Worm (Caenorhabditis elegans): ENCODE data around the gene mut-15.
A peak's percentile ranks its signal among the peaks of the same experiment; 100 is the strongest.

The mut-15 gene

DNA sequence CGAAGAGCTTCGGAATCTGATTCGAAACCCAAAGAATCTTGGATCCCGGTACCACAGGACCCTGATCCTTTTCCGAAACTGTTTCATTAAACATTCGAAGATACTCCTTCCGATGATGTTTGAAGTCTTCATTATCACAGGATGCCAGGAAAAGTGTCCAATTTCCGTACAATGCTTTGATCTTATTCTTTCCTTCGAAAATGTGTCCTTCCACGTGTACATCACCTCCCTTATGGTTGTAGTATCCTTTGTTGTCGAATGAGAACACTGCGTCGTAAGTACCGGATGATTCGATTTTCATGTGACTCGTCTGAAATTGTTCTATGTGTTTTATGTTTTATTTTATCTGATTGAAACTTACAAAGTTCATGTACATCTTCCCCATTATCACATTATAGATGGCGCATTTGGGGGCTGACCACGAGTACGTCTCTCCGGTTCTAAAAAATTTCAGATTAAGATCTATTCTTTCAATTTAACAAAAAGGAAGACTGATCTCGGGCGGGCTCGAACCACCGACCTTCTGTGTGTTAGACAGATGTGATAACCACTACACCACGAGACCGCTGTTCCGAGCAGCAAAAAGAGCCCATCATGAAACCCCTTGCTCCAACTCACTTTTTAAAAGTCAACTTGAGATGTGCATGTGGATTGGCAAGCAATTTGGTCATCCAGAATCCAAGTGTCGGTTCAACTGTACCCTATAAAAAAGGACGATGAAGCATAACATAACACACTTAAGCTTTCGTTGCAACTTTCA is 10.4 kb downstream of the mut-15 start (continued):
- TF ChIP-seq nhr-11 (tag; optimal IDR thresholded peaks at IDR 0.05), result no peak
- no peak for TF ChIP-seq nhr-28 (tag; optimal IDR thresholded peaks at IDR 0.05)
- TF ChIP-seq F37D6.2 (tag; optimal IDR thresholded peaks at IDR 0.05), result no peak
- TF ChIP-seq ceh-20 (GFP tag; IDR thresholded peaks at IDR 0.05), result no peak
- TF ChIP-seq lin-13 (GFP tag; optimal IDR thresholded peaks at IDR 0.05), result no peak
- no peak for TF ChIP-seq aly-2 (tag; optimal IDR thresholded peaks at IDR 0.05)
- peak; percentile 40; the same call in 1 of the 2 replicates for TF ChIP-seq T26A8.4 (GFP tag; IDR thresholded peaks at IDR 0.05)
- TF ChIP-seq nhr-102 (tag; optimal IDR thresholded peaks at IDR 0.05), result no peak
- TF ChIP-seq T20F7.1 (GFP tag; optimal IDR thresholded peaks at IDR 0.05), result peak; percentile 17
- peak; percentile 26 for TF ChIP-seq mes-2 (tag; optimal IDR thresholded peaks at IDR 0.05; ENCODE audit: poor library complexity, severe bottlenecking)
- TF ChIP-seq dmd-8 (GFP tag; IDR thresholded peaks at IDR 0.05), result peak; percentile 41; the same call in 1 of the 2 replicates
- TF ChIP-seq nhr-48 (tag; optimal IDR thresholded peaks at IDR 0.05), result peak; percentile 40
- peak; percentile 66 for TF ChIP-seq lin-38 (GFP tag; IDR thresholded peaks at IDR 0.05)
- TF ChIP-seq mep-1 (tag; optimal IDR thresholded peaks at IDR 0.05), result no peak
- no peak for TF ChIP-seq F10B5.3 (tag; optimal IDR thresholded peaks at IDR 0.05)
- no peak for TF ChIP-seq Y75B8A.6 (GFP tag; IDR thresholded peaks at IDR 0.05)

DNA sequence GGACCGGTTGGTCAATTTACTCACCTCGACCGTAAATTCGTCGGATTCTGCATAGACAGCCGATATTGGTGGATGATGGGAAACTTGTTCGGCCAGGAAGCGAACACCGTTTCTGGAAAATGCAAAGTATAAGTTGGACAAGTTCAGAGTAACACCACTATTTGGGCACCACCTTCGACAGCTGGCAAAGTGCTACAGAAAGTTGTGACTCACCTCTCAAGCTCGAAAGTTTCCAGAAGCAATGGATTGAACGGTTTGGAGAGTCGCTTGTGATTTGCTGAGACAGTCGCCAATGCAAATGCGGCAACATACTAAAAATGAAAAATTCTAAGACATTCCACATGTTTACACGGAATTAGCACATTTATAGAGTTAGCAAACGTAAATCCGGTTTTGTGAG is 11.0 kb downstream of the mut-15 start:
- TF ChIP-seq lin-13 (GFP tag; optimal IDR thresholded peaks at IDR 0.05) (no peak), aha-1 (tag) (peak; percentile 90)

- TF ChIP-seq hlh-30 (tag; optimal IDR thresholded peaks at IDR 0.05; ENCODE audit: insufficient read depth) (no peak), mdt-29 (GFP tag; IDR thresholded peaks at IDR 0.05) (no peak), hmg-1.1 (GFP tag; IDR thresholded peaks at IDR 0.05) (no peak), daf-8 (GFP tag; IDR thresholded peaks at IDR 0.05) (no peak), dmd-8 (GFP tag; IDR thresholded peaks at IDR 0.05) (no peak), lin-29 (GFP tag; IDR thresholded peaks at IDR 0.05) (no peak), lin-38 (GFP tag; IDR thresholded peaks at IDR 0.05) (no peak), T26A8.4 (GFP tag; IDR thresholded peaks at IDR 0.05) (no peak), snpc-4 (tag; optimal IDR thresholded peaks at IDR 0.05) (no peak), php-3 (GFP tag; IDR thresholded peaks at IDR 0.05) (no peak), aly-2 (tag; optimal IDR thresholded peaks at IDR 0.05) (no peak), ctbp-1 (GFP tag; IDR thresholded peaks at IDR 0.05) (no peak), dmd-9 (GFP tag; IDR thresholded peaks at IDR 0.05) (no peak), ceh-20 (GFP tag; IDR thresholded peaks at IDR 0.05) (no peak), unc-39 (tag; optimal IDR thresholded peaks at IDR 0.05) (no peak)
Measured at ce11 chrV:15014164-15014563, 11.8 kb downstream of the mut-15 start, which contains the start of gene obr-2. Gene obr-2 (minus strand): TSS chrV:15014264.

DNA sequence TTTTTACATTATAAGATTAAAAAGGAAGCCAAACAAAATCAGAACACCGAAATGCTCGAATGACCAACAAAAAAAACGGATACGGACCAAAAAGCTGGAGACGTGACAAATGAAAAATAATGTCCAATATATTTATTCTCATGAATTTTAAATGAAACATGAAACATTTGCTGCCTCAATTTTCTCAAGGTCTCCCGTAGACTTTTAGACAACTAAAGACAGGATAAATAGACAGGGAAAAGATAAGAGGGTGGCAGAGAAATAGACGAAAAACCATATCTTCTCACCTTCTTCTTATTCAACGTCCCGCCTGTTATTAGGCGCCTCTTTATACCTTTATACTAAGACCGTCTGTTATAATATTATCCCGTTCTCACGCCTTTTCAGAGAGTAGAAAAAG is 13.5 kb downstream of the mut-15 start:
- TF ChIP-seq nhr-237 (tag; optimal IDR thresholded peaks at IDR 0.05) (no peak), aha-1 (tag) (peak; percentile 83), skn-1 (tag; optimal IDR thresholded peaks at IDR 0.05) (no peak), hif-1 (tag; optimal IDR thresholded peaks at IDR 0.05) (peak in 1 of 2 experiments; percentile 25)

ce11 chrV:15016795-15017429 is 14.6 kb downstream of the mut-15 start:
- TF ChIP-seq ZK337.2 (GFP tag; IDR thresholded peaks at IDR 0.05) (no peak), dmd-6 (GFP tag; IDR thresholded peaks at IDR 0.05) (no peak), mdl-1 (tag; optimal IDR thresholded peaks at IDR 0.05) (peak in 1 of 2 experiments; percentile 1), lir-3 (tag; optimal IDR thresholded peaks at IDR 0.05) (no peak), ceh-44 (GFP tag; IDR thresholded peaks at IDR 0.05) (no peak), aha-1 (tag) (no peak), F37D6.2 (tag; optimal IDR thresholded peaks at IDR 0.05) (no peak), nhr-77 (tag; optimal IDR thresholded peaks at IDR 0.05) (no peak), unc-39 (tag; optimal IDR thresholded peaks at IDR 0.05) (no peak), ceh-28 (tag; optimal IDR thresholded peaks at IDR 0.05) (no peak), nhr-48 (tag; optimal IDR thresholded peaks at IDR 0.05) (no peak), hlh-11 (tag; optimal IDR thresholded peaks at IDR 0.05) (no peak), pqm-1 (tag; optimal IDR thresholded peaks at IDR 0.05) (no peak), attf-4 (tag; optimal IDR thresholded peaks at IDR 0.05) (no peak), madf-5 (GFP tag; IDR thresholded peaks at IDR 0.05) (no peak), egl-43 (GFP tag; IDR thresholded peaks at IDR 0.05) (no peak), lin-38 (GFP tag; IDR thresholded peaks at IDR 0.05) (no peak), nhr-6 (tag; optimal IDR thresholded peaks at IDR 0.05) (peak; percentile 33)

Data from whole organism, L4 larva.